Worm (Caenorhabditis elegans): ENCODE results near the gene F07A11.5.

The F07A11.5 gene

DNA sequence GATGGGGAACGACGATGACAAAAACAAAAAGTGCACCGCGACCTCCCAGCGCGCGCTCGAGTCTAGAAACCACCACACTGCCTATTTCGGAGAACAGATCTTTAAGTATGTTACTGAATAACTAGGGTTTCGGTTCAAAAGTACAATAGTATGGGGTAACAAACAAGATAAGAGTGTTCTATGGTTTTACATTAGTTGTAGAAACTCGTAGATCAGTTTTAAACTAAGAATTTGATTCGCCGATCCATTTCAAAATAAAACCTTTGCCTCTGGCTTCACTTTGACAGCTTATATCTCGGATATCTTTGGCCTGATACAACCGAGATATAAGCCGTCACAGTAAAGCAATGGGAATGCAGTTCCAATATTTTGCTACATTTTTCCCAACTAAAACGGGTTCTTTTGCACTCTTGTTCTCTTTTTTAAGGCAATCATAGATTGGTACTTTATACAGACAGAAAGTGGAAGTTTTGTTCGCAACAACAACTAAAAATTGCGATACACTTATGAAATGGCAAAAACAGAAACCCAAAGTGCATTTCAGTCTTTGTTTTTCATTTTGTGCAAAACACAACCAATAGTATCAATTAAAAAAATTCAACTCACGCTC lies 4.3 kb downstream of the F07A11.5 start:
- TF ChIP-seq gmeb-2 (tag; optimal IDR thresholded peaks at IDR 0.05) = no peak
- TF ChIP-seq C38D4.7 (GFP tag; optimal IDR thresholded peaks at IDR 0.05) = no peak
- TF ChIP-seq fax-1 (tag; optimal IDR thresholded peaks at IDR 0.05) = no peak
- TF ChIP-seq ceh-2 (tag; optimal IDR thresholded peaks at IDR 0.05) = no peak
- no peak for TF ChIP-seq elt-2 (tag; optimal IDR thresholded peaks at IDR 0.05)
- no peak for TF ChIP-seq dve-1 (tag; optimal IDR thresholded peaks at IDR 0.05)
- no peak for TF ChIP-seq ceh-45 (GFP tag; IDR thresholded peaks at IDR 0.05)
- TF ChIP-seq npax-4 (tag; optimal IDR thresholded peaks at IDR 0.05) = no peak

DNA sequence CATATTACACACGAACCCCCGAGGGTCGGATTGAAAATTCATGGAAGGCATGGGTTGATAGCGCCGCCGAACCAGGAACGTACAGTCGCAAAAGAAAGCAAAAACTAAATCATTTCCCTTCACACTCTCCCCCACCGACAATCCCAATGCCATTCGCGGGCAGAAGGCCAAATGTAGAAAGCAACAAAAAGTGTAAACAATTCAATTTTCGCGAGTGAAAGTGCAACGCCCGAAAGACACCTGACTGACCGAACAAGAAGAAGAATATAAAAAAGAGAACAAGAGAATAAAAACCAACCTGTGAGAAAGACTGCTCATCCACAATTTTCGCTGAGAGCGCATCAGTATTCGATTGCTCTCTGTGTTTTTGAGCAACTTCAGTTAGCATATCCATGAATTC lies 5.6 kb downstream of the F07A11.5 start:
- no peak for TF ChIP-seq nhr-11 (tag; optimal IDR thresholded peaks at IDR 0.05)
- no peak for TF ChIP-seq ets-4 (tag; optimal IDR thresholded peaks at IDR 0.05)
- TF ChIP-seq odd-2 (tag; optimal IDR thresholded peaks at IDR 0.05) = no peak
- TF ChIP-seq gmeb-2 (tag; optimal IDR thresholded peaks at IDR 0.05) = no peak
- TF ChIP-seq unc-42 (tag; optimal IDR thresholded peaks at IDR 0.05) = no peak
- no peak for TF ChIP-seq ceh-24 (tag; optimal IDR thresholded peaks at IDR 0.05)
- no peak for TF ChIP-seq pag-3 (tag; optimal IDR thresholded peaks at IDR 0.05; ENCODE audit: borderline replicate concordance)
- no peak for TF ChIP-seq dmd-4 (tag; optimal IDR thresholded peaks at IDR 0.05; ENCODE audit: borderline replicate concordance)
- no peak for TF ChIP-seq sox-2 (GFP tag; IDR thresholded peaks at IDR 0.05)
- no peak for TF ChIP-seq ref-2 (tag; optimal IDR thresholded peaks at IDR 0.05)
- TF ChIP-seq ztf-16 (tag; optimal IDR thresholded peaks at IDR 0.05) = no peak
- no peak for TF ChIP-seq Y22D7AL.16 (tag; optimal IDR thresholded peaks at IDR 0.05)
- no peak for TF ChIP-seq nhr-232 (tag; optimal IDR thresholded peaks at IDR 0.05)
- TF ChIP-seq fkh-10 (GFP tag; optimal IDR thresholded peaks at IDR 0.05) = no peak
- TF ChIP-seq C08G9.2 (tag; optimal IDR thresholded peaks at IDR 0.05) = no peak
- no peak for TF ChIP-seq ama-1 (optimal IDR thresholded peaks at IDR 0.05)
- no peak for TF ChIP-seq pat-9 (tag; optimal IDR thresholded peaks at IDR 0.05)
- TF ChIP-seq tbx-2 (tag; optimal IDR thresholded peaks at IDR 0.05) = no peak
- no peak for TF ChIP-seq ttx-3 (tag; optimal IDR thresholded peaks at IDR 0.05)

DNA sequence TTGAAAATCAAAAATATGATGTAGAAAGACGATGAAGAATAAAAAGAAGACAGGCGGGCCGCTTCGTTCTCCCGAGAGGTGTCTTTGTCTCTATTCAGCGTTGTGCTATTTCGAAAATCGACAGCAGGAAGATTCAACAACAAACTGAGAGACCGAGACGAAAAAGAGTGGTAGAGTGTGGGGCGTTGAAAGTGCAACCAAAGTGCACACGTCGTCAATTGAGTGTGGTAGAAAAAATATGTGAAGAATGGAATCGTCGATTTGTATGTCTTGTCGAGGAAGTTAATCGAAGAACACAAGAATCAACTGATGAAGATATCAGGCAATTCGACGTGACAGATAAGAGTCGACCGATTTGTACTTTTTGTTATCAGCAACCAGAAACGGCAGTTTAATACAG lies 7.1 kb downstream of the F07A11.5 start:
- TF ChIP-seq ceh-34 (tag; optimal IDR thresholded peaks at IDR 0.05) = no peak
- peak; percentile 25 for TF ChIP-seq elt-2 (tag; optimal IDR thresholded peaks at IDR 0.05)
- TF ChIP-seq fkh-10 (GFP tag; optimal IDR thresholded peaks at IDR 0.05) = no peak
- TF ChIP-seq ahr-1 (tag; optimal IDR thresholded peaks at IDR 0.05) = no peak

- TF ChIP-seq ceh-2 (tag; optimal IDR thresholded peaks at IDR 0.05) (peak; percentile 4), nfya-1 (tag; optimal IDR thresholded peaks at IDR 0.05) (peak; percentile 44), pqm-1 (tag; optimal IDR thresholded peaks at IDR 0.05) (no peak), pros-1 (tag; optimal IDR thresholded peaks at IDR 0.05) (no peak), tbx-2 (tag; optimal IDR thresholded peaks at IDR 0.05) (peak; percentile 23), dmd-4 (tag; optimal IDR thresholded peaks at IDR 0.05; ENCODE audit: borderline replicate concordance) (peak; percentile 44), lin-11 (tag; optimal IDR thresholded peaks at IDR 0.05) (no peak), elt-4 (tag; optimal IDR thresholded peaks at IDR 0.05) (no peak), ceh-31 (tag; optimal IDR thresholded peaks at IDR 0.05) (peak; percentile 43), ceh-30 (tag; optimal IDR thresholded peaks at IDR 0.05) (no peak), eyg-1 (tag; optimal IDR thresholded peaks at IDR 0.05) (peak; percentile 18), ceh-34 (tag; optimal IDR thresholded peaks at IDR 0.05) (peak; percentile 57), ceh-18 (tag; optimal IDR thresholded peaks at IDR 0.05) (peak; percentile 65), unc-86 (tag; optimal IDR thresholded peaks at IDR 0.05) (peak; percentile 6), dve-1 (tag; optimal IDR thresholded peaks at IDR 0.05) (no peak), elt-2 (tag; optimal IDR thresholded peaks at IDR 0.05) (no peak), hlh-30 (tag; optimal IDR thresholded peaks at IDR 0.05; ENCODE audit: insufficient read depth) (no peak), syd-9 (tag; optimal IDR thresholded peaks at IDR 0.05) (peak; percentile 32), ets-4 (tag; optimal IDR thresholded peaks at IDR 0.05) (peak; percentile 31), unc-3 (GFP tag; conservative IDR thresholded peaks at IDR 0.05) (no peak), unc-3 (tag; optimal IDR thresholded peaks at IDR 0.05) (no peak)
Measured at ce11 chrII:11619895-11620439, 7.9 kb downstream of the F07A11.5 start.
